Worm (Caenorhabditis elegans): Measurements from ENCODE around the gene Y46E12BL.2.

- TF ChIP-seq B0310.2 (tag; optimal IDR thresholded peaks at IDR 0.05) (no peak), F13C5.2 (tag; optimal IDR thresholded peaks at IDR 0.05) (no peak)
Observed at ce11 chrII:15204069-15204850, 28.5 kb upstream of the Y46E12BL.2 start.

Measured in whole organism, early embryonic.